Fruit fly (Drosophila melanogaster) whole organism, embryonic: ENCODE results near the gene ago.

Source experiments
- C15 ChIP-seq: fragments of 200-800 bp; sonication (Bioruptor generic); IDR thresholded peaks from 3 replicates; pipeline ENCODE4 v1.3.6; 2022; ENCODE audit warnings: missing biosample characterization, missing genetic modification characterization
- CG10267 ChIP-seq: fragments of 200-800 bp; sonication (Bioruptor generic); optimal IDR thresholded peaks from 2 replicates; lab custom pipeline; 2018; ENCODE audit warnings: missing biosample characterization, mild to moderate bottlenecking, missing genetic modification characterization, moderate library complexity
- CG10654 ChIP-seq: fragments of 200-800 bp; sonication (Bioruptor generic); optimal IDR thresholded peaks from 2 replicates; lab custom pipeline; 2016; ENCODE audit warnings: missing biosample characterization, missing genetic modification characterization
- CG12391 ChIP-seq: fragments of 200-800 bp; sonication (Bioruptor generic); optimal IDR thresholded peaks from 3 replicates; lab custom pipeline; 2018; ENCODE audit warnings: missing biosample characterization, mild to moderate bottlenecking, missing genetic modification characterization, moderate library complexity
- CG14014 ChIP-seq: fragments of 200-800 bp; sonication (Bioruptor generic); IDR thresholded peaks from 2 replicates; pipeline ENCODE4 v1.3.6; 2022; ENCODE audit warnings: missing biosample characterization, missing genetic modification characterization
- CG15269 ChIP-seq: fragments of 200-800 bp; sonication (Bioruptor generic); optimal IDR thresholded peaks from 2 replicates; lab custom pipeline; 2018; ENCODE audit warnings: missing biosample characterization, mild to moderate bottlenecking, missing genetic modification characterization, moderate library complexity
- CG15601 ChIP-seq: fragments of 200-800 bp; sonication (Bioruptor generic); optimal IDR thresholded peaks from 3 replicates; lab custom pipeline; 2019; ENCODE audit warnings: missing biosample characterization, mild to moderate bottlenecking, missing genetic modification characterization, moderate library complexity
- CG16815 ChIP-seq: fragments of 200-800 bp; sonication (Bioruptor generic); optimal IDR thresholded peaks from 3 replicates; lab custom pipeline; 2017; ENCODE audit warnings: missing biosample characterization, mild to moderate bottlenecking, missing genetic modification characterization
- CG17361 ChIP-seq: fragments of 200-800 bp; sonication (Bioruptor generic); IDR thresholded peaks from 3 replicates; pipeline ENCODE4 v1.3.6; 2022; ENCODE audit warnings: missing biosample characterization, missing genetic modification characterization
- CG1792 ChIP-seq: fragments of 200-800 bp; sonication (Bioruptor generic); optimal IDR thresholded peaks from 2 replicates; lab custom pipeline; 2016; ENCODE audit warnings: missing biosample characterization, missing genetic modification characterization
- CG2199 ChIP-seq: fragments of 200-800 bp; sonication (Bioruptor generic); IDR thresholded peaks from 3 replicates; pipeline ENCODE4 v1.3.6; 2022; ENCODE audit warnings: missing biosample characterization, missing genetic modification characterization
- CG2889 ChIP-seq: fragments of 200-800 bp; sonication (Bioruptor generic); IDR thresholded peaks from 3 replicates; pipeline ENCODE4 v1.3.6; 2022; ENCODE audit warnings: missing biosample characterization, missing genetic modification characterization
- CG31388 ChIP-seq: fragments of 200-800 bp; sonication (Bioruptor generic); optimal IDR thresholded peaks from 2 replicates; lab custom pipeline; 2016; ENCODE audit warnings: missing biosample characterization, missing genetic modification characterization
- CG33213 ChIP-seq: fragments of 200-800 bp; sonication (Bioruptor generic); optimal IDR thresholded peaks from 3 replicates; lab custom pipeline; 2016; ENCODE audit warnings: missing biosample characterization, missing genetic modification characterization
- CG3847 ChIP-seq: fragments of 200-800 bp; sonication (Bioruptor generic); IDR thresholded peaks from 2 replicates; pipeline ENCODE4 v1.3.6; 2022; ENCODE audit warnings: missing biosample characterization, missing genetic modification characterization
- CG6254 ChIP-seq: fragments of 200-800 bp; sonication (Bioruptor generic); optimal IDR thresholded peaks from 3 replicates; lab custom pipeline; 2017; ENCODE audit warnings: mild to moderate bottlenecking, missing biosample characterization, missing genetic modification reagents, missing genetic modification characterization
- CG6683 ChIP-seq: fragments of 200-800 bp; sonication (Bioruptor generic); optimal IDR thresholded peaks from 2 replicates; lab custom pipeline; 2017; ENCODE audit warnings: missing biosample characterization, mild to moderate bottlenecking, missing genetic modification characterization, missing genetic modification reagents
- CG7963 ChIP-seq: fragments of 200-800 bp; sonication (Bioruptor generic); IDR thresholded peaks from 3 replicates; pipeline ENCODE4 v1.3.6; 2022; ENCODE audit warnings: missing biosample characterization, missing genetic modification characterization; ENCODE audit not compliant: partially characterized antibody
- CG8290 ChIP-seq, 3 experiments: fragments of 200-800 bp; sonication (Bioruptor generic); optimal IDR thresholded peaks; 2 replicates each; lab custom pipeline; 2016 to 2019; ENCODE audit warnings: missing biosample characterization in 3 of 3, missing genetic modification characterization in 3 of 3, mild to moderate bottlenecking in 2 of 3, moderate library complexity in 1 of 3
- CG8944 ChIP-seq: fragments of 200-800 bp; sonication (Bioruptor generic); optimal IDR thresholded peaks from 3 replicates; lab custom pipeline; 2016; ENCODE audit warnings: missing biosample characterization, missing genetic modification characterization
- CrebB ChIP-seq: fragments of 200-800 bp; sonication (Bioruptor generic); optimal IDR thresholded peaks from 3 replicates; lab custom pipeline; 2018; ENCODE audit warnings: missing biosample characterization, mild to moderate bottlenecking, missing genetic modification characterization
- Dbx ChIP-seq: fragments of 200-800 bp; sonication (Bioruptor generic); IDR thresholded peaks from 3 replicates; pipeline ENCODE4 v1.3.6; 2022; ENCODE audit warnings: missing biosample characterization, missing genetic modification characterization
- E2f1 ChIP-seq: fragments of 200-800 bp; sonication (Bioruptor generic); IDR thresholded peaks from 2 replicates; pipeline ENCODE4 v1.3.6; 2022; ENCODE audit warnings: missing biosample characterization, missing genetic modification characterization
- Fer1 ChIP-seq: fragments of 200-800 bp; sonication (Bioruptor generic); optimal IDR thresholded peaks from 2 replicates; lab custom pipeline; 2017; ENCODE audit warnings: missing biosample characterization, mild to moderate bottlenecking, missing genetic modification characterization
- Fer3 ChIP-seq: fragments of 200-800 bp; sonication (Bioruptor generic); optimal IDR thresholded peaks from 2 replicates; lab custom pipeline; 2018; ENCODE audit warnings: missing biosample characterization, mild to moderate bottlenecking, missing genetic modification characterization, moderate library complexity
- Jarid2 ChIP-seq: fragments of 200-800 bp; sonication (Bioruptor generic); optimal IDR thresholded peaks from 3 replicates; lab custom pipeline; 2017; ENCODE audit warnings: mild to moderate bottlenecking, missing biosample characterization, missing genetic modification reagents, missing genetic modification characterization
- MTF-1 ChIP-seq: fragments of 200-800 bp; sonication (Bioruptor generic); optimal IDR thresholded peaks from 2 replicates; lab custom pipeline; 2018; ENCODE audit warnings: missing biosample characterization, mild to moderate bottlenecking, missing genetic modification characterization, borderline replicate concordance
- NC2β ChIP-seq: fragments of 200-800 bp; sonication (Bioruptor generic); optimal IDR thresholded peaks from 2 replicates; lab custom pipeline; 2016; ENCODE audit warnings: missing biosample characterization, missing genetic modification characterization
- Poxn ChIP-seq: fragments of 200-800 bp; sonication (Bioruptor generic); IDR thresholded peaks from 2 replicates; pipeline ENCODE4 v1.3.6; 2022; ENCODE audit warnings: missing biosample characterization, missing genetic modification characterization
- Rfx ChIP-seq: fragments of 200-800 bp; sonication (Bioruptor generic); IDR thresholded peaks from 2 replicates; pipeline ENCODE4 v1.3.6; 2022; ENCODE audit warnings: missing biosample characterization, missing genetic modification characterization
- Scr ChIP-seq: fragments of 200-800 bp; sonication (Bioruptor generic); IDR thresholded peaks from 2 replicates; pipeline ENCODE4 v1.3.6; 2022; ENCODE audit warnings: missing biosample characterization, missing genetic modification characterization; ENCODE audit not compliant: partially characterized antibody
- Sry-δ ChIP-seq: fragments of 200-800 bp; sonication (Bioruptor generic); optimal IDR thresholded peaks from 2 replicates; lab custom pipeline; 2016; ENCODE audit warnings: missing biosample characterization, missing genetic modification characterization
- Taf1 ChIP-seq: fragments of 200-800 bp; sonication (Bioruptor generic); IDR thresholded peaks from 2 replicates; pipeline ENCODE4 v1.3.6; 2022; ENCODE audit warnings: missing biosample characterization, missing genetic modification characterization
- btn ChIP-seq: fragments of 200-800 bp; sonication (Bioruptor generic); optimal IDR thresholded peaks from 2 replicates; lab custom pipeline; 2016; ENCODE audit warnings: missing biosample characterization, missing genetic modification characterization
- en ChIP-seq: fragments of 200-800 bp; sonication (Bioruptor generic); optimal IDR thresholded peaks from 2 replicates; lab custom pipeline; 2016; ENCODE audit warnings: missing biosample characterization, missing genetic modification characterization
- fd96Cb ChIP-seq: fragments of 200-800 bp; sonication (Bioruptor generic); optimal IDR thresholded peaks from 2 replicates; lab custom pipeline; 2018; ENCODE audit warnings: missing biosample characterization, mild to moderate bottlenecking, missing genetic modification characterization, moderate library complexity
- ftz-f1 ChIP-seq: fragments of 200-800 bp; sonication (Bioruptor generic); optimal IDR thresholded peaks from 2 replicates; lab custom pipeline; 2016; ENCODE audit warnings: missing biosample characterization, missing genetic modification characterization
- gcm ChIP-seq: fragments of 200-800 bp; sonication (Bioruptor generic); optimal IDR thresholded peaks from 2 replicates; lab custom pipeline; 2019; ENCODE audit warnings: missing biosample characterization, mild to moderate bottlenecking, missing genetic modification characterization, moderate library complexity
- gcm2 ChIP-seq: fragments of 200-800 bp; sonication (Bioruptor generic); optimal IDR thresholded peaks from 2 replicates; lab custom pipeline; 2016; ENCODE audit warnings: missing biosample characterization, missing genetic modification characterization
- gsb ChIP-seq: fragments of 200-800 bp; sonication (Bioruptor generic); IDR thresholded peaks from 2 replicates; pipeline ENCODE4 v1.3.6; 2022; ENCODE audit warnings: missing biosample characterization, missing genetic modification characterization
- ken ChIP-seq: fragments of 200-800 bp; sonication (Bioruptor generic); IDR thresholded peaks from 3 replicates; pipeline ENCODE4 v1.3.6; 2022; ENCODE audit warnings: missing biosample characterization, missing genetic modification characterization
- lilli ChIP-seq: fragments of 200-800 bp; sonication (Bioruptor generic); optimal IDR thresholded peaks from 3 replicates; lab custom pipeline; 2016; ENCODE audit warnings: missing biosample characterization, missing genetic modification characterization
- nau ChIP-seq: fragments of 200-800 bp; sonication (Bioruptor generic); optimal IDR thresholded peaks from 3 replicates; lab custom pipeline; 2017; ENCODE audit warnings: missing biosample characterization, mild to moderate bottlenecking, missing genetic modification characterization, missing genetic modification reagents
- onecut ChIP-seq: fragments of 200-800 bp; sonication (Bioruptor generic); IDR thresholded peaks from 2 replicates; pipeline ENCODE4 v1.3.6; 2022; ENCODE audit warnings: missing biosample characterization, missing genetic modification characterization
- pho ChIP-seq: fragments of 200-800 bp; sonication (Bioruptor generic); optimal IDR thresholded peaks from 2 replicates; lab custom pipeline; 2016; ENCODE audit warnings: missing biosample characterization, missing genetic modification characterization
- phol ChIP-seq: fragments of 200-800 bp; sonication (Bioruptor generic); optimal IDR thresholded peaks from 3 replicates; lab custom pipeline; 2018; ENCODE audit warnings: missing biosample characterization, mild to moderate bottlenecking, missing genetic modification characterization, moderate library complexity
- pzg ChIP-seq: fragments of 200-800 bp; sonication (Bioruptor generic); optimal IDR thresholded peaks from 3 replicates; lab custom pipeline; 2018; ENCODE audit warnings: missing biosample characterization, mild to moderate bottlenecking, missing genetic modification characterization, moderate library complexity
- shn ChIP-seq: fragments of 200-800 bp; sonication (Bioruptor generic); optimal IDR thresholded peaks from 3 replicates; lab custom pipeline; 2016; ENCODE audit warnings: missing biosample characterization, missing genetic modification characterization
- stc ChIP-seq: fragments of 200-800 bp; sonication (Bioruptor generic); IDR thresholded peaks from 2 replicates; pipeline ENCODE4 v1.3.6; 2022; ENCODE audit warnings: missing biosample characterization, missing genetic modification characterization
- wor ChIP-seq: fragments of 200-800 bp; sonication (Bioruptor generic); IDR thresholded peaks from 2 replicates; pipeline ENCODE4 v1.3.6; 2022; ENCODE audit warnings: missing biosample characterization, missing genetic modification characterization
- yki ChIP-seq: fragments of >200 bp; optimal IDR thresholded peaks from 3 replicates; lab custom pipeline; 2018
- zen ChIP-seq: fragments of 200-800 bp; sonication (Bioruptor generic); optimal IDR thresholded peaks from 3 replicates; lab custom pipeline; 2018; ENCODE audit warnings: missing biosample characterization, mild to moderate bottlenecking, missing genetic modification characterization, moderate library complexity

The ago gene

DNA sequence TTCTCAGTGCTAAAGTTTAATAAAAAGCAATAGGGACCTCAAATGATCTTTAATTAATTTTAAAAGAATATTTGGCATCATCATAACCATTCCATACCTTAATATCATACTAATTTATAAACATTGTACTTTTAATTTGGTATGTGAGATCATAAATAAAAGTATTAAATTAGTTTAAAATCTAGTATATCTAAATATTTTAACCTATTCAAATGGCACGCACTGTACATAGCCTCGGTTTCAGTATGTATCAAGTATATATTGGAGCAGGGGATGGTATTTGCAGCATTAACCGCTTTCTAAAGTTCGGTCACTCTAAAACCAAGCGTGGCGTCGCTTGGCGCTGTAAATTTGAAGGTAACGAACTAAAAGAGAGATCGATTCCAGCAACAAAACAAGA lies 11.7 kb downstream of the ago start, which contains the start of gene pav (continued):
- peak; percentile 48 for TF ChIP-seq zen (tag; lab: Kevin White, UChicago)
- no peak for TF ChIP-seq C15 (GFP tag; lab: Robert Waterston, UW)
- no peak for TF ChIP-seq CG8944 (GFP tag; lab: Kevin White, UChicago)
- TF ChIP-seq CG12391 (tag; lab: Kevin White, UChicago) = peak; percentile 73
- TF ChIP-seq CG6254 (GFP tag; lab: Kevin White, UChicago) = no peak
- no peak for TF ChIP-seq CG2889 (GFP tag; lab: Robert Waterston, UW)
- TF ChIP-seq ken = no peak
- TF ChIP-seq pho (GFP tag; lab: Kevin White, UChicago) = no peak
- TF ChIP-seq CrebB (tag; lab: Kevin White, UChicago) = peak; percentile 2
- no peak for TF ChIP-seq CG31388 (GFP tag; lab: Kevin White, UChicago)
- no peak for TF ChIP-seq nau (GFP tag; lab: Kevin White, UChicago)
- TF ChIP-seq CG33213 (GFP tag; lab: Kevin White, UChicago) = no peak
- TF ChIP-seq shn (GFP tag; lab: Kevin White, UChicago) = no peak
- peak; percentile 77 for TF ChIP-seq pzg (GFP tag; lab: Kevin White, UChicago)
- no peak for TF ChIP-seq CG17361 (GFP tag; lab: Robert Waterston, UW)
- peak; percentile 63; the same call in 1 of the 2 replicates for TF ChIP-seq CG3847 (GFP tag; lab: Robert Waterston, UW)
- TF ChIP-seq stc = peak; percentile 72
- no peak for TF ChIP-seq CG1792 (GFP tag; lab: Kevin White, UChicago)
- TF ChIP-seq phol (tag; lab: Kevin White, UChicago) = peak; percentile 64
- TF ChIP-seq wor (GFP tag; lab: Robert Waterston, UW) = no peak
- TF ChIP-seq Dbx (GFP tag; lab: Robert Waterston, UW) = peak; percentile 35; the same call in 1 of the 3 replicates
- TF ChIP-seq Rfx (GFP tag; lab: Robert Waterston, UW) = peak; percentile 69
- no peak for TF ChIP-seq gcm
- no peak for TF ChIP-seq CG2199 (GFP tag; lab: Robert Waterston, UW)
- no peak for TF ChIP-seq Poxn (GFP tag; lab: Robert Waterston, UW)
- TF ChIP-seq MTF-1 (GFP tag; lab: Kevin White, UChicago) = no peak
- TF ChIP-seq CG15269 = no peak
- peak; percentile 47; the same call in 1 of the 2 replicates for TF ChIP-seq CG14014
- TF ChIP-seq en (GFP tag; lab: Kevin White, UChicago) = no peak
- peak; percentile 24; the same call in 1 of the 2 replicates for TF ChIP-seq onecut (GFP tag; lab: Robert Waterston, UW)
- no peak for TF ChIP-seq CG15601
- TF ChIP-seq CG8290 (GFP tag; optimal IDR thresholded peaks at IDR 0.05; lab: Kevin White, UChicago) = no peak
- no peak for TF ChIP-seq CG8290 (tag; optimal IDR thresholded peaks at IDR 0.05; lab: Kevin White, UChicago)
- TF ChIP-seq btn = no peak
- TF ChIP-seq CG10267 (tag; lab: Kevin White, UChicago) = peak; percentile 61
- TF ChIP-seq Sry-δ (GFP tag; lab: Kevin White, UChicago) = no peak
- TF ChIP-seq gcm2 (GFP tag; lab: Kevin White, UChicago) = no peak
- no peak for TF ChIP-seq Fer3 (tag; lab: Kevin White, UChicago)
- no peak for TF ChIP-seq CG16815 (GFP tag; lab: Kevin White, UChicago)
- peak; percentile 39; the same call in 1 of the 2 replicates for TF ChIP-seq Taf1
- TF ChIP-seq NC2β (GFP tag; lab: Kevin White, UChicago) = no peak
- TF ChIP-seq E2f1 (GFP tag; lab: Robert Waterston, UW) = peak; percentile 37; the same call in 1 of the 2 replicates
- no peak for TF ChIP-seq CG7963 (GFP tag; lab: Robert Waterston, UW)
- no peak for TF ChIP-seq Jarid2 (GFP tag; lab: Kevin White, UChicago)
- no peak for TF ChIP-seq gsb (GFP tag; lab: Robert Waterston, UW)
- TF ChIP-seq yki = no peak
- TF ChIP-seq ftz-f1 (GFP tag; lab: Kevin White, UChicago) = peak; percentile 46
- no peak for TF ChIP-seq CG10654 (GFP tag; lab: Kevin White, UChicago)
- TF ChIP-seq Fer1 (GFP tag; lab: Kevin White, UChicago) = no peak
- TF ChIP-seq CG6683 = no peak
- TF ChIP-seq lilli (GFP tag; lab: Kevin White, UChicago) = peak; percentile 16
- TF ChIP-seq fd96Cb = peak; percentile 44
- no peak for TF ChIP-seq Scr (GFP tag; lab: Robert Waterston, UW)
